Fruit fly (Drosophila melanogaster): ENCODE measurements around the gene CG7730.
A peak's percentile ranks its signal among the peaks of the same experiment; 100 is the strongest.

CG7730 gene

DNA sequence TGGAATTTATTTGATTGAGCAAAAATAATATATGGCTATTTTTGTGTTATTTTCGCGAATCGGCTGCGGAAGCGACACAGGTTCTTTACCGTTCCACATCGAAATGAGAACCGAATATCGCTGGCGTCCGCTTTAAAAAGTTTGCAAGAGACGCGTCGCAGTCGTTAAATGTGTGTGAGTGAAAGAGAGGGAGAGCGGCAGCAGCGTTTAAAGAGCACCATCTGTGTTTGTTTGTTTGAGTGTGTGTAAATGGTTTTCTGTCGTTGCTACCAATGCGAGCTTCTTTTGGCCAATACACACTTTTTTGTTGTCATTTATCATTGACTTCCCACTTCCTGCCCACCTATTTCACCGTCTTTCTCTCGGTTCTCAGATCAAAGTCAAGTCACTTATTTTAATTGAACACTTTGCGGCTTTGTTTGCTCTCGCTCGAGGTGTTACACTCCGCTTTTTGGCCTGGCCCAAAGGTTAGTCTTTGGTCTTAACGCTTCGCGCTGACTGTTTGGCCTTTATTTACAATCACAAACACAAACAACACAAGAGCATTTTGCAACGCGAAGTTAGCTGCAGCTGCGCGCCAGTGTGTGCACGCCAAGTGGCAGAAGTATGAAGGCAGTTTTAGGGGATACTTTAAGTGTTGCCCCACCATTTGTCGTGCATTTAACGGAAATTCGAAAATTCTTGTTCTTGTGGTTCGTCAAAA is 15.1 kb upstream of the CG7730 start, which contains the start of gene CG3764 (continued):
- TF ChIP-seq p53 (GFP tag; optimal IDR thresholded peaks at IDR 0.05) (peak; percentile 77), CG11696 (GFP tag; IDR thresholded peaks at IDR 0.05) (0 out of 2 replicates have a peak, but pooled peaks have one; percentile 6), dm (GFP tag; optimal IDR thresholded peaks at IDR 0.05) (peak; percentile 63), usp (GFP tag; optimal IDR thresholded peaks at IDR 0.05) (no peak), NfI (GFP tag; optimal IDR thresholded peaks at IDR 0.05) (peak; percentile 85), stwl (tag; optimal IDR thresholded peaks at IDR 0.05) (peak; percentile 88), CG11093 (GFP tag; IDR thresholded peaks at IDR 0.05) (peak; percentile 11; the same call in 1 of the 3 replicates), CG2199 (GFP tag; IDR thresholded peaks at IDR 0.05) (no peak), Dbx (GFP tag; IDR thresholded peaks at IDR 0.05) (peak; percentile 62), Opbp (GFP tag; IDR thresholded peaks at IDR 0.05; ENCODE audit: partially characterized antibody) (peak; percentile 100), lola (GFP tag; optimal IDR thresholded peaks at IDR 0.05) (peak in 1 of 3 experiments; percentile 54), Ets65A (GFP tag) (peak; percentile 92), Stat92E (GFP tag; optimal IDR thresholded peaks at IDR 0.05) (peak in 1 of 3 experiments; percentile 72), twi (tag; optimal IDR thresholded peaks at IDR 0.05) (peak; percentile 49), CG17359 (tag; optimal IDR thresholded peaks at IDR 0.05) (peak; percentile 86), CG34224 (GFP tag; IDR thresholded peaks at IDR 0.05; ENCODE audit: partially characterized antibody) (no peak), sisA (GFP tag; IDR thresholded peaks at IDR 0.05) (peak; percentile 34; the same call in 1 of the 2 replicates), HmgZ (tag; optimal IDR thresholded peaks at IDR 0.05) (peak; percentile 90), CG3407 (GFP tag; optimal IDR thresholded peaks at IDR 0.05) (peak; percentile 89), zfh1 (GFP tag; IDR thresholded peaks at IDR 0.05) (peak; percentile 66), CG30431 (GFP tag; optimal IDR thresholded peaks at IDR 0.05) (peak; percentile 31), CG2678 (tag; optimal IDR thresholded peaks at IDR 0.05) (peak; percentile 79), CG32767 (GFP tag; IDR thresholded peaks at IDR 0.05) (peak; percentile 88), da (GFP tag; optimal IDR thresholded peaks at IDR 0.05) (peak; percentile 72), CG4617 (GFP tag; optimal IDR thresholded peaks at IDR 0.05; ENCODE audit: borderline replicate concordance) (peak; percentile 86), slou (GFP tag; optimal IDR thresholded peaks at IDR 0.05) (no peak), CG3838 (GFP tag; optimal IDR thresholded peaks at IDR 0.05) (no peak), vvl (GFP tag; IDR thresholded peaks at IDR 0.05) (peak; percentile 83), en (GFP tag; optimal IDR thresholded peaks at IDR 0.05) (peak; percentile 65), CG33557 (GFP tag; optimal IDR thresholded peaks at IDR 0.05) (peak; percentile 82), CG10654 (GFP tag; optimal IDR thresholded peaks at IDR 0.05) (peak; percentile 67), B-H1 (GFP tag; IDR thresholded peaks at IDR 0.05) (peak; percentile 24; the same call in 1 of the 3 replicates), Eip74EF (GFP tag; optimal IDR thresholded peaks at IDR 0.05) (peak in 1 of 2 experiments; percentile 96), unpg (GFP tag; optimal IDR thresholded peaks at IDR 0.05) (peak; percentile 63), Tbp (GFP tag; optimal IDR thresholded peaks at IDR 0.05) (no peak), Dek (tag; optimal IDR thresholded peaks at IDR 0.05) (peak; percentile 76), Dip2 (GFP tag; IDR thresholded peaks at IDR 0.05) (no peak), CG17612 (GFP tag; IDR thresholded peaks at IDR 0.05) (0 out of 2 replicates have a peak, but pooled peaks have one; percentile 17), ara (GFP tag; IDR thresholded peaks at IDR 0.05) (peak; percentile 73), Max (GFP tag; optimal IDR thresholded peaks at IDR 0.05) (peak; percentile 72), CG16813 (GFP tag; IDR thresholded peaks at IDR 0.05; ENCODE audit: partially characterized antibody) (0 out of 3 replicates have a peak, but pooled peaks have one; percentile 28), CG32772 (GFP tag; IDR thresholded peaks at IDR 0.05) (no peak), Side (GFP tag; optimal IDR thresholded peaks at IDR 0.05) (peak; percentile 77), chinmo (GFP tag; IDR thresholded peaks at IDR 0.05; ENCODE audit: partially characterized antibody) (peak; percentile 99), trh (GFP tag; optimal IDR thresholded peaks at IDR 0.05) (peak; percentile 9), hkb (optimal IDR thresholded peaks at IDR 0.05) (no peak), hkb (GFP tag; IDR thresholded peaks at IDR 0.05) (peak; percentile 70), CG17802 (tag; optimal IDR thresholded peaks at IDR 0.05) (peak; percentile 72), Six4 (GFP tag; optimal IDR thresholded peaks at IDR 0.05) (peak; percentile 52)
